Worm (Caenorhabditis elegans) whole organism, dauer: ENCODE data around the gene skpo-1.
"Not testable (repeated sequence)": the region's sequence is repeated elsewhere in the genome, so short reads cannot be mapped to it uniquely, and the experiment has no call there.

Source experiments
- unc-62 ChIP-seq: sonication (generic microtip); optimal IDR thresholded peaks from 2 replicates; lab custom pipeline; 2017; ENCODE audit warnings: missing biosample characterization, missing genetic modification reagents, missing genetic modification characterization

Gene skpo-1

DNA sequence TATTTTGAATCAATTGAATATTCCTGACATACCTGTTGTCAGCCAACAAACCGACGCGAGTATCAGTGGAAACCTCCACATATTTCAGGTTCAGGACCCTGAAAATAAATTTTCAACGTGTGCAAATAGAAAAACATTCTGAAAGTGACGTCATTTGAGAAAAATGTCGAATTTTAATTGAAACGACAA, 24.0 kb upstream of the skpo-1 start, which contains the start of gene F14E5.2:
F14E5.2 (minus strand) TSS at position 101 of the 189 bp plus-strand sequence.
- TF ChIP-seq unc-62 (GFP tag; lab: Kevin White, UChicago) = no peak

DNA sequence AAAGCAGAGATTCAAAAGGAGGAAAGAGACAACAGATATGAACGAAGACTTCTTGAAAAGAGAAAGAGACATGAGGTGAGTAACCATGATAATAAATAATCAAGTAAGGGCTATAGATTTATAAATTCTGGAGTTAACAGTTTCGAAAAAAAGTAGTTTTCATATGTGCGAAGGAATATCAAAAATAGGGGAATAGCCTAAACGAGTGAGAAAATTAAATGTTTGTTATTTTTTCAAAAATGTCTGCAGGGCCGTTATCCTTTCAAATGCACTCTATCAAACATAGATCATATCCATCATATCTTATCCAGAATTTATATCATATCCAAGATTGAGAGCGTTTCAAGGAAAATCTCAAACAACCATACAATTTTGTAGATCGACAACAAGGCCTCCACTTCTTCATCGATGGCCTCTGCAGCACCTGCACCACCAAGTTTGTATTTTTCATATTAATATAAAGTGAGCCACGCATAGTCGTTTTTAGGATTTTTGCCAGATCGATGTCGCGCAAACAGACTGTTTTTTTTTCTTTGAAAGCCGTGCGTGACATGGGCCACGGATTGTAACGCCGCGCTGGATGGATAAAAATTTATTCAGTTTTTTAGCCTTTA, 16.2 kb upstream of the skpo-1 start:
- TF ChIP-seq unc-62 (GFP tag; lab: Kevin White, UChicago) = no peak

DNA sequence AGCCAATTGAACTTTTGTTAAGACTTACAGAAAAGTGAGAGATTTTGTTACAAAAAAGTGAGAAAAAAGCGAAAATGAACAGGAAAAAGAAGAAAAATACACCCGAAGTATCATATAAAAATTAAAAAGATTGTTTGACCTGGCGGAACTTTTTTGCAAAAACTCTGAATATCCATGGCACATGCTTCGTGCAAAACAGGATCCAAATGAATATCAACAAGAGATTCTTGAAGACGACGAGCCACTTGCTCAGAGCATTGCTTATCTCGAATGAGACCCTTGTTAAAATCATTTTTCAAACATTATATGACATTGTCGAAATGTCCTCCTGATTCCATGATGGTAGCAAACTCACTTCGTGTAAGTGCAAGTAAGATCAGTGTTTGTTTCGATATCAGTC, 15.2 kb upstream of the skpo-1 start, which contains the start of gene F14E5.8:
F14E5.8 (plus strand) TSS at position 301 of the 400 bp plus-strand sequence.
- TF ChIP-seq unc-62 (GFP tag; lab: Kevin White, UChicago) = not testable (repeated sequence)

DNA sequence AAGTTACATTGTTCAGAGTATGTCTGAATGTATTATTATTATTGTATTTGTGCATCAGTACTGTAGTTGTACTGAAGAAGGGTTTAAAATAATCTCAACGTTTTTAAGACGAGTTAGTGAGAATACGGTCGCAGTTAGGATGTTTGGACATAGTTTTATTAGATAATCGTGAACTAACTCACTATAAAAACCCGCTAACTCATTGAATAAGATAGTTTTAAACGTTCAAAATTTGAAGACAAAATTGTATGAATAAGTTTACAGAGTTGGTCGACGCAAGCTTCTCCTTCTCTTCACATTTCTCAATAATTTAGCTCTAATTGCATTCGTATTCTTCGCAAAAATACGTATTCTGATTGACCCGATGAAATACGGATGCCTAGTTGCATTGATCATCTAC, 14.4 kb upstream of the skpo-1 start:
- TF ChIP-seq unc-62 (GFP tag; lab: Kevin White, UChicago) = no peak

DNA sequence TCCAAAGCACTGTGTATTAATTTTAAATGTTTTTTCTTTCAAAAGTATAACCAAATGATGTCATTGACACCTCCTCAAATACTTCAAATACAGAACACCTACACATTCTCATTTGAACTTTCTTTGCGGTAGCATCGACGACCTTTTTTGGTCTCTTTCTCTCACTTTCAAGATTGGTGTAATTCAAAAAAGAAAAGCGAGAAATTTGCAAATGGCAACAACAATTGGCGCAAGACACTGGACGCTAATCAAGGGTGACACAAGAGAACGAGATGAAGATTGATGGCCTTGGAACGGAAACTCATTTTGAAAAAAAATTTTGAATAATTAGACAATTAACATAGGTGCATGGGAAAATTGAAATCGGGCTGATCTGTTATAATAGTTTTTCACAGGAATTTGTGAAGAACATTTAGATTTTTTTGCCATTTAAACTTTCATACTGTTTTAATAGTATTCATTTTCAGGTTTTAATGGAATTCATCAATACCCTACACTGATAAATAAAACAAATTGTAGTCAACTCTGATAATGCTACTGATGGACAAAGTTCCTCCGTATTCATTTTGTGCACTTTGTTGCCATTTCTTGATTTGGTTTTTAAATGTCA, 12.5 kb upstream of the skpo-1 start, which contains the start of gene fdgt-2:
fdgt-2 (plus strand) TSS at position 560 of the 610 bp plus-strand sequence.
- no peak for TF ChIP-seq unc-62 (GFP tag; lab: Kevin White, UChicago)

DNA sequence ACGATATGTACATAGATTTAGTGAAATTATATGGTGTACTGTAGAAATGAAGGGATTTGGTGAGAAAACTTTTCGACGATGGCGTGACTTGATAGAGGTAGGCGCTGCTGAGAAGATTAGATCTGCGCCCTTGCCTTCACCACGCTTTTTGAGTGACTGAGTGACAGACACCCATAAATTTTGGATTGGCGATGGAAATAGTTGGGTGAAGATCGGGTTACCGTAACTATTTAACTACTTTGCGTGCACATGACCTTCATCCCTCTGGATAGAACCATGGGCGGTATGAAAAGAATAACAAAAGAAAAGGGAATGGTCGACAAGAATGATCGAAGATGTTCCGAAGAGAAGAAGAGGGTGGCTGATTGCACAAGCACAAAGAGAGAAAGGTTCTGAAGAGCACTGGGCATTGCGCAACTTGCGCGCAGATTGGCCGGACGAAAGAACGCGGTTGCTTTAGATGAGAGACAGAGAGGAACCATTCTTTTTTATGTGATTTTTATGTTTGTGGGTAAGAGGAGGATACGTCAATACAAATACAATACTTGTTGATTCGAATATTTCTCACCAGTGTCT, 10.9 kb upstream of the skpo-1 start:
- no peak for TF ChIP-seq unc-62 (GFP tag; lab: Kevin White, UChicago)

DNA sequence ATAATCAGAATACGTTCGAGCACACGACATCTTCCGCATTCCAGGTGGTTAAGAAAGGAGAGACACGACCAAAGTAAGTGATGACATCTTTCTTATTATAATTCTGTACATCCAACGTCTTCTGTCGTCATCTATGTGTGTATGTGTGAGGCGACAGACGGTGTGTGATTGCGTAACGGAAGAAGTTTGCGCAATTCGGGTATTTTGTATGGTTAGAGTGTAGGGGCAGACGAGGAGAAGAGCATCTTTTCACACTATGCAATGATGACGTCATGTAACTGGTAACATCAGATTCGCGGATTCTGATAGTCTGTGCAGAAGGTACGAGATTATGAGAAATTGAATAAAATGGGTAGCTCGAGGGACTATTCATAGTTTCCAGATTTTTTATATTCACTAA, 10.4 kb upstream of the skpo-1 start:
- TF ChIP-seq unc-62 (GFP tag; lab: Kevin White, UChicago) = no peak

DNA sequence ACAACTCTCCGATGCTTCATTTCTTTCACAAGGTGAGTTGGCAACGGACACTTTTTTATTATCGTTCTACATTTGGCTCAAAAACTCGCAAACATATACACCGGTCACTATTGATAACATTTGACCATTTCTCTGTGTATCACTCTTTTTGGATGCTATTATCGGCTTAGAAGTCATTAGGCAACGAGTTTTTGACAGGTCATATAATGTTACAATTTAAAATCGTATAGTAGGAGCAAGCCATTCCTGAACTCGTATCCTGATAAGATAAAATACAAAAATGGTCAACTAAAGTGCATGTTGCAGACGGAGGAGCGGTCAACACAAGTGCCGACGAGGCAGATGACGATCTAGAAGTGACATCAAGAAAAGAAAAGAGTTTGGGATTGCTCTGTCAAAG, 8.3 kb upstream of the skpo-1 start:
- TF ChIP-seq unc-62 (GFP tag; lab: Kevin White, UChicago) = no peak

DNA sequence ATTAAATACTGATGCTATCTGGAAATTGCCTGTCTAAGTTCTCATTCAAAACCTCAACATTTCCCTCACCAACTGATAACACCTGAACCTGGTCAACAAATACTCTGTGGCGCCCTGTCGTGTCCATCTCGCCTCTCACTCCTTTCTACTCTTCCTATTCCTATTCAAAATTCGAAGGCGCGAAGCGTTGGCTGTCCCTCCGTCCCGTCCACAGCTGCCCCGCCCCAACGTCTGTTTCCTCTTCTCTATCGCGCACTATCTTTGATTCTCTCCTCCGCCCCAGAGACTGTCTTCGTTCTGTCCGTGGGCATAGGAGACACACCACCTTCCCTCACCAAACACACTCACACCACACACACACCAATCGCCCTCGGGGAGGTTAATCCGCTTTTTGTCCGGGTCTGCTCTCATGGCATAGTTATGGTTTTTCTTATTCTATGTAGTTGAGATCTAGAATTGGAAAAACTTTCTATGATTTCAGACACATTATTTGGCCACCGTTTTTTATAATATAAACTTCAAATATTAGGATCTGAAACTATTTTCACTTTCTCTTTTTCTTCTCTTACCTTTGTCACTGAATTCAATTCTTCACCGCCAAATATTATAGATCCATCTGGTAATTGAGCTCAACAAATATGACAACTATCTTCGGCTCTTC, 7.5 kb upstream of the skpo-1 start, which contains the start of gene efl-3:
efl-3 (plus strand) TSS at position 611 of the 661 bp plus-strand sequence.
- TF ChIP-seq unc-62 (GFP tag; lab: Kevin White, UChicago) = no peak

DNA sequence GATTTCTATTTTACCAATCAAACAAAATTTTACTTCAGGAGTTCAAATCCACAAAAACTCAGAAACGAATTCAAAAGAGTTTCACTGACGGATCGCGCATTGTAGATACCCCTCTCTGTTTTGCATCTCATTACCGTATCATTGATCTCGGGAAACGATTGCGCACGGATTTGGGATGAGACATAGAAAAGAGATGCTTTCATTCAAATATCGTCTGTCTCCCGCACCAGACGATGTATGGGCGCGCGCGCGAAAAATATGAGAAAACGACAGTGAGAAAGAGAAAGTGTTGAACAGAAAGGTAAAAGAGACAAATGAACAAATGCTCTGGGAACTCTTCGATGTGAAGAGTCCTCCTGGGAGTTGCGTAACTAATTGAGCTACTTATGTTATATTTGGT, 6.4 kb upstream of the skpo-1 start:
- no peak for TF ChIP-seq unc-62 (GFP tag; lab: Kevin White, UChicago)

DNA sequence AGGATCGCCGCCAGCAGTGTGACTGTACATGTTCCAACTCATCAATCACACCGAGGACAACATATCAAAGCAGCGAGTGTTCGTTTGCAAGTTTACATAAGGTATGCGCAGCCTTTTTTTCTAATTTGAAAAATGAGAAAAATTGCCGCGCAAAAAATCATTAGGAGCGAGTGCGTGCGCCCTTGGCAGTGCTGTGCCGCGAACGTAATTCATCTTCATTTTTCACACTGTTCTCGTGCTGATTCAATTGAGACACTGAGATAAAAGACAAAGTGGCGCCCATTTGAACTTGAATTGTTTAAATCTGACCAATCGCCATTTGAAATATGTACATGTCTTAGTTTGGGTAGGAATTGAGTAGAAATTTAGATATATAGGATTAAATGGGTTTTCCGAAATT, 4.9 kb upstream of the skpo-1 start:
- no peak for TF ChIP-seq unc-62 (GFP tag; lab: Kevin White, UChicago)

DNA sequence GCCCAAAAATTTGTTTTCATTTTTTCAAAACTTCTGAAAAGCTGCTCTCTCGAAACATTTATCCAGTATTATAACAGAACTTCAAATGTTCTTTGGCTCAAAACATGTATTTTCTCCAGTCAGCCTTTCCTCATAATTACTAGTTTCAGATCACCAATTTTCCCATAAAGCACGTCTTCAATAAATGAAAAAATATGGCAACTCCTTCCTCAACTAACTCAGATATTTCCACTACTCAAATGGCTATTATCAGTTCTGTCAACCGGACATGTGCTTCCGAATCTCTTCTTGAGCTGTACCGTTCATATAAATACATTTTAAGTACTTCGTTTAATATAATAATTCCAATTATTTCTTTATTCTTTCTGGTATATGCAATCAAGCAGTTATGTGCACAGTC, 2.8 kb upstream of the skpo-1 start, which contains the start of gene sra-13:
sra-13 (plus strand) TSS at position 195 of the 400 bp plus-strand sequence.
- TF ChIP-seq unc-62 (GFP tag; lab: Kevin White, UChicago) = no peak

DNA sequence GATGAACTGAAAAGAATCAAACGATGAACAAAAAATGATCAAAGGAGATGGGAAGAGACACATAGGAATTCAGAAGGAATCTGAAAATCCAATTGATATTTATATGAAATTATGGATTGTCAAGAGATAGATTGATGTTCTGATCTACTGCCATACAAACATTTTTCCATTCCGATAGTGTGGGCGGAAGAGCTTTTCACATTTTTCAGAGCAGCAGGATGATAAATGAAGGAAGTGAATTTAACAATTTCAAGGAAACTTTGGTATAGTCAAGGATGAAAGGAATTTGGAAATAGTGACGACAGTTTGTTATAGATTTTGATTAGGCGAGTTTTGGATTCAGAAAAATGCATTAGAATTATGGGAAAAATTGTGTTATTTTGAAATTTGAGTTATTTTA, 655 bp upstream of the skpo-1 start, which contains the start of gene ubc-24:
ubc-24 (plus strand) TSS at position 301 of the 400 bp plus-strand sequence.
- TF ChIP-seq unc-62 (GFP tag; lab: Kevin White, UChicago) = no peak

DNA sequence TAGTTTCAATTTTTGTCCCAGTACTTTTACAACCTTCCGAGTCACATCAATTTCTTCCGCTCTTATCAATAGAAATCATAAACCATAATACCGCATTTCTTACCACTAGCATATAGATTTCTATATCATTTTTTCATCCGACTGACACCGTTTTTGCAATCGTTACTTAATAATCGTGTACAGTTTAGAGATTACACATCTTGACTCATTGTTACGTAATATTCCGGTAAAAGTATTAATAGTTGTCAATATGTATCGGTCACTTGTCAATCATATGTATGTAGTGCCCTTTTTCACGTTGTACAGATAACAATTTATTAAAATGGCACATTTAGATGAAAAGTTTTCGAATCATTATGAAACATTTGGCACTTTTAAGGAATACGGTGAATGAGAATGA, 4.7 kb downstream of the skpo-1 start:
- TF ChIP-seq unc-62 (GFP tag; lab: Kevin White, UChicago) = no peak

DNA sequence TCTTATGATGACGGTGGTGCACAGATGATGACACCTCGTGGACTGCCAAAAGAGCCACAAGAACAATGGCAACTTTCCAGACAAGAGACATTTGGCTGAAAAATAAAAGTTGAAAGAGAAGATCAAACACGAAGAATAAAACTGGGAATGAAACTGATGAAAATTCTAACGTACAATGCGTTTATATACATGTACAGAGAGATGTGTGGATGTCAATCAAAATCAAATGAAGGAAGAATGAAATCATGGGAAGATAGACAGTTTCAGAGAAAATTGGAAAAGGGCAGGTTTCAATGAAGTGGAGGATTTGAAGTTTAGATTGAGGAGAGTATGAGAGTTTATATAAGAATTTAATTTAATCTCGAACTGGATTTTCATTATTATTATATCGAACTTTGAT, 5.6 kb downstream of the skpo-1 start, which contains the start of gene dod-23:
dod-23 (minus strand) TSS at position 101 of the 400 bp plus-strand sequence.
- no peak for TF ChIP-seq unc-62 (GFP tag; lab: Kevin White, UChicago)

DNA sequence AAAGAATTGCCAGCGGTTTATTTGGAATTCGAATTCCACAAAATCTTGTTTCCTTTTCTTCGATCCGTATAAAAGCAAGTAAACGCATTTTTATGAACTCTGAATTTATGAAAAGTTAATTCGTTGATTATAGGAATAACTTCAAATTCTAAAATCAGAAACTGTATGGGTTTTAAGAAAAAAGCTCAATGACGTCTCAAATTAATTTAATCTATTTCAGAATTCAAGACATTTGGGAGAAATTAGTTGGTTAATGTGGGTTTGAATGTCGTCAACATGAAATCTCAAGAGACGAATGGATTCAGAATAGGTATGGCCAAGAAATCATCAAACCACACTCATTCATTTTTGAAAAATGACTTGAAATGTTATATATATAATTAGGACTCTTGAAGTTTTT, 8.6 kb downstream of the skpo-1 start, which contains the start of gene F49E12.7:
F49E12.7 (minus strand) TSS at position 101 of the 400 bp plus-strand sequence.
- TF ChIP-seq unc-62 (GFP tag; lab: Kevin White, UChicago) = no peak
